Fruit fly (Drosophila melanogaster): ENCODE data around the gene Eaf6.

The Eaf6 gene

dm6 chr3L:5630176-5630583 lies 22.1 kb upstream of the Eaf6 start (continued):
- TF ChIP-seq pros (GFP tag; optimal IDR thresholded peaks at IDR 0.05) (no peak), GATAe (GFP tag; conservative IDR thresholded peaks at IDR 0.05) (no peak), otp (GFP tag; IDR thresholded peaks at IDR 0.05) (no peak), CG14050 (GFP tag; IDR thresholded peaks at IDR 0.05) (no peak), Xrp1 (GFP tag; IDR thresholded peaks at IDR 0.05) (no peak; the same call in 1 of the 2 replicates), caup (GFP tag; optimal IDR thresholded peaks at IDR 0.05; ENCODE audit: severe bottlenecking) (no peak), CG11696 (GFP tag; IDR thresholded peaks at IDR 0.05) (no peak), CG16779 (GFP tag; IDR thresholded peaks at IDR 0.05) (no peak), bcd (GFP tag; optimal IDR thresholded peaks at IDR 0.05) (peak; percentile 45), al (GFP tag; IDR thresholded peaks at IDR 0.05) (no peak), CG2120 (GFP tag; optimal IDR thresholded peaks at IDR 0.05) (peak; percentile 40), tap (tag; optimal IDR thresholded peaks at IDR 0.05) (no peak), Pdp1 (GFP tag; optimal IDR thresholded peaks at IDR 0.05) (peak in 1 of 2 experiments; percentile 29), CG2678 (tag; optimal IDR thresholded peaks at IDR 0.05) (peak; percentile 83), CG17361 (GFP tag; IDR thresholded peaks at IDR 0.05) (peak; percentile 81; the same call in 2 of the 3 replicates), CG32767 (GFP tag; IDR thresholded peaks at IDR 0.05) (no peak), gcm (GFP tag; optimal IDR thresholded peaks at IDR 0.05) (no peak), CG10147 (GFP tag; optimal IDR thresholded peaks at IDR 0.05) (peak; percentile 1), Eip74EF (GFP tag; optimal IDR thresholded peaks at IDR 0.05) (peak in 1 of 2 experiments; percentile 52), fd3F (GFP tag; optimal IDR thresholded peaks at IDR 0.05) (no peak), CG7556 (GFP tag; optimal IDR thresholded peaks at IDR 0.05) (peak; percentile 63), Nf-YB (GFP tag; optimal IDR thresholded peaks at IDR 0.05) (no peak), Sry-β (GFP tag; optimal IDR thresholded peaks at IDR 0.05) (no peak), dmrt11E (tag; optimal IDR thresholded peaks at IDR 0.05) (peak; percentile 50), lov (optimal IDR thresholded peaks at IDR 0.05) (no peak), lov (GFP tag; IDR thresholded peaks at IDR 0.05) (no peak), ato (GFP tag; IDR thresholded peaks at IDR 0.05; ENCODE audit: partially characterized antibody) (no peak), CG30403 (GFP tag; optimal IDR thresholded peaks at IDR 0.05) (peak; percentile 51), oc (tag; optimal IDR thresholded peaks at IDR 0.05) (no peak), Hmx (GFP tag; optimal IDR thresholded peaks at IDR 0.05) (no peak), Sox100B (GFP tag; optimal IDR thresholded peaks at IDR 0.05) (peak; percentile 25), CG11723 (GFP tag; optimal IDR thresholded peaks at IDR 0.05) (no peak), Dfd (GFP tag; optimal IDR thresholded peaks at IDR 0.05) (no peak), ci (GFP tag; IDR thresholded peaks at IDR 0.05) (no peak), Ets65A (GFP tag) (peak; percentile 82), CG6813 (GFP tag; optimal IDR thresholded peaks at IDR 0.05) (no peak), CG16863 (GFP tag; optimal IDR thresholded peaks at IDR 0.05) (no peak), Fer3 (tag; optimal IDR thresholded peaks at IDR 0.05) (no peak), Fer2 (tag; optimal IDR thresholded peaks at IDR 0.05) (no peak), CG3995 (GFP tag; optimal IDR thresholded peaks at IDR 0.05) (no peak), CG12299 (tag; optimal IDR thresholded peaks at IDR 0.05) (no peak), bsh (GFP tag; optimal IDR thresholded peaks at IDR 0.05) (peak in 1 of 2 experiments; percentile 4), cwo (GFP tag; optimal IDR thresholded peaks at IDR 0.05) (no peak), CG30020 (tag; optimal IDR thresholded peaks at IDR 0.05) (no peak), Bgb (GFP tag; IDR thresholded peaks at IDR 0.05; ENCODE audit: partially characterized antibody) (no peak), ase (GFP tag; IDR thresholded peaks at IDR 0.05) (no peak), HLHmδ (GFP tag; optimal IDR thresholded peaks at IDR 0.05) (no peak), CG4424 (GFP tag; optimal IDR thresholded peaks at IDR 0.05) (peak; percentile 71), sc (optimal IDR thresholded peaks at IDR 0.05) (no peak), sc (GFP tag; optimal IDR thresholded peaks at IDR 0.05) (peak; percentile 21), gem (tag; optimal IDR thresholded peaks at IDR 0.05) (peak; percentile 63)
